Worm (Caenorhabditis elegans) whole organism, late embryonic: Measurements from ENCODE around the gene aexr-3.

Experiments used
- ama-1 ChIP-seq: fragments of 150-350 bp; optimal IDR thresholded peaks from 2 replicates; lab custom pipeline; 2014
- ceh-19 ChIP-seq: fragments of 200-800 bp; sonication (Bioruptor generic); optimal IDR thresholded peaks from 2 replicates; lab custom pipeline; 2018; ENCODE audit warnings: mild to moderate bottlenecking, missing genetic modification characterization, missing compliant biosample characterization
- che-1 ChIP-seq: sonication (generic microtip); optimal IDR thresholded peaks from 2 replicates; lab custom pipeline; 2016; ENCODE audit warnings: mild to moderate bottlenecking, missing genetic modification characterization, missing compliant biosample characterization
- ets-4 ChIP-seq: sonication (generic microtip); optimal IDR thresholded peaks from 2 replicates; lab custom pipeline; 2016; ENCODE audit warnings: missing genetic modification characterization, missing compliant biosample characterization
- madf-2 ChIP-seq: sonication (generic microtip); optimal IDR thresholded peaks from 2 replicates; lab custom pipeline; 2017; ENCODE audit warnings: missing genetic modification characterization, missing compliant biosample characterization
- mec-3 ChIP-seq: sonication (generic microtip); optimal IDR thresholded peaks from 2 replicates; lab custom pipeline; 2016; ENCODE audit warnings: borderline replicate concordance, missing genetic modification characterization, missing compliant biosample characterization
- tbx-7 ChIP-seq: sonication (generic microtip); optimal IDR thresholded peaks from 2 replicates; lab custom pipeline; 2016; ENCODE audit warnings: missing genotype, missing genetic modification characterization, missing compliant biosample characterization

DNA sequence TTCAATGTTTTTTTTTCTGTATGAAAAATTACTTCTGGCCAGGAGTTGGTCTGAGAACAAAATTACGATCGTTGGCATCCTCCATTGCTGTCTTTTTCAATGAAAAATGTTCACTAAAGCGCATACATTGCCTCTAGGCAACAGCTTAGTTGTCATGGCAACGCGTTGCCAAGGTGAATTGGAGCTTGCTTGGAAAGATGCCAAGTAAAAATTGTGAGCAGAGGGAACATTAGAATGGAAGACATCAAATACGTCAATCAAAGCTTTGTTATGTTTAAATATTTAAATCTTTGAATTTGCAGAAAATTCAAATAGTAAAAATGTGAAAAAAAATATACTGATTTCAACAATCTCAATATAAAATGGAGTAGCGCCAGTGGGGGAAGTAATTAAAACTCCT is 20.9 kb downstream of the aexr-3 start, which contains the start of gene dylt-2:
- TF ChIP-seq ama-1 (lab: Kevin White, UChicago) (no peak), ceh-19 (GFP tag; lab: Kevin White, UChicago) (no peak), ets-4 (tag; lab: Kevin White, UChicago) (no peak), madf-2 (tag; lab: Kevin White, UChicago) (no peak), che-1 (tag; lab: Kevin White, UChicago) (no peak), tbx-7 (tag; lab: Kevin White, UChicago) (no peak), mec-3 (tag; lab: Kevin White, UChicago) (no peak)
